Fruit fly (Drosophila melanogaster): ENCODE data around the gene CG12170.

Gene CG12170

dm6 chr3R:5587863-5588519, 49.0 kb upstream of the CG12170 start, which contains the start of gene CG2926:
Gene CG2926 (minus strand): TSS chr3R:5588380.
- no peak for TF ChIP-seq CG15011 (GFP tag; optimal IDR thresholded peaks at IDR 0.05)
- no peak for TF ChIP-seq ac (GFP tag; optimal IDR thresholded peaks at IDR 0.05)
- peak; percentile 84 for TF ChIP-seq hb (GFP tag; IDR thresholded peaks at IDR 0.05; ENCODE audit: partially characterized antibody)
- peak; percentile 74; the same call in 2 of the 3 replicates for TF ChIP-seq Doc3 (GFP tag; IDR thresholded peaks at IDR 0.05; ENCODE audit: partially characterized antibody)
- no peak for TF ChIP-seq hth (optimal IDR thresholded peaks at IDR 0.05)
- TF ChIP-seq NFAT (GFP tag; IDR thresholded peaks at IDR 0.05), result peak; percentile 56
- 0 out of 2 replicates have a peak, but pooled peaks have one; percentile 5 for TF ChIP-seq wdn (GFP tag; IDR thresholded peaks at IDR 0.05)
- TF ChIP-seq bcd (GFP tag; optimal IDR thresholded peaks at IDR 0.05), result no peak
- TF ChIP-seq CG11456 (GFP tag; IDR thresholded peaks at IDR 0.05), result peak; percentile 58; the same call in 2 of the 3 replicates
- TF ChIP-seq mld (GFP tag; IDR thresholded peaks at IDR 0.05; ENCODE audit: partially characterized antibody), result peak; percentile 91
- TF ChIP-seq CG10366 (GFP tag; IDR thresholded peaks at IDR 0.05), result no peak
- TF ChIP-seq CG3995 (GFP tag; optimal IDR thresholded peaks at IDR 0.05), result peak; percentile 65
- no peak for TF ChIP-seq CG14965 (GFP tag; optimal IDR thresholded peaks at IDR 0.05; ENCODE audit: borderline replicate concordance)
- no peak for TF ChIP-seq Hr3 (GFP tag; optimal IDR thresholded peaks at IDR 0.05)
- TF ChIP-seq lbe (GFP tag; optimal IDR thresholded peaks at IDR 0.05), result no peak
- no peak for TF ChIP-seq MTF-1 (GFP tag; optimal IDR thresholded peaks at IDR 0.05; ENCODE audit: borderline replicate concordance)
- no peak for TF ChIP-seq Atf3 (GFP tag; optimal IDR thresholded peaks at IDR 0.05)
- TF ChIP-seq CG17186 (GFP tag; optimal IDR thresholded peaks at IDR 0.05), result peak; percentile 76
- TF ChIP-seq CG6654 (GFP tag; optimal IDR thresholded peaks at IDR 0.05), result no peak
- no peak for TF ChIP-seq Chrac-16 (GFP tag; optimal IDR thresholded peaks at IDR 0.05)
- TF ChIP-seq zen2 (GFP tag; IDR thresholded peaks at IDR 0.05; ENCODE audit: partially characterized antibody), result peak; percentile 79
- no peak for TF ChIP-seq ara (GFP tag; IDR thresholded peaks at IDR 0.05)
- no peak for TF ChIP-seq CG11695 (GFP tag; IDR thresholded peaks at IDR 0.05)
- no peak for TF ChIP-seq CG16779 (GFP tag; IDR thresholded peaks at IDR 0.05)
- TF ChIP-seq CG8281 (tag; optimal IDR thresholded peaks at IDR 0.05), result no peak
- TF ChIP-seq klu (GFP tag; IDR thresholded peaks at IDR 0.05), result no peak
- TF ChIP-seq CG1529 (GFP tag; optimal IDR thresholded peaks at IDR 0.05), result no peak
- TF ChIP-seq HLH4C (GFP tag; IDR thresholded peaks at IDR 0.05; ENCODE audit: partially characterized antibody), result peak; percentile 84
- no peak for TF ChIP-seq CG3407 (GFP tag; optimal IDR thresholded peaks at IDR 0.05)
- TF ChIP-seq D19A (tag; optimal IDR thresholded peaks at IDR 0.05), result peak; percentile 100
- TF ChIP-seq CG3065 (GFP tag; optimal IDR thresholded peaks at IDR 0.05), result no peak
- no peak for TF ChIP-seq Fer1 (GFP tag; optimal IDR thresholded peaks at IDR 0.05)
- no peak for TF ChIP-seq CG7556 (GFP tag; optimal IDR thresholded peaks at IDR 0.05)
- TF ChIP-seq CG31224 (GFP tag; IDR thresholded peaks at IDR 0.05), result no peak
- peak; percentile 37; the same call in 1 of the 2 replicates for TF ChIP-seq al (GFP tag; IDR thresholded peaks at IDR 0.05)
- TF ChIP-seq CG2875 (GFP tag; optimal IDR thresholded peaks at IDR 0.05), result no peak
- TF ChIP-seq CG8944 (GFP tag; optimal IDR thresholded peaks at IDR 0.05), result peak; percentile 9
- no peak for TF ChIP-seq Hr51 (GFP tag; optimal IDR thresholded peaks at IDR 0.05)
- peak; percentile 26 for TF ChIP-seq trem (tag; optimal IDR thresholded peaks at IDR 0.05)
- no peak for TF ChIP-seq CG12236 (GFP tag; optimal IDR thresholded peaks at IDR 0.05)
- TF ChIP-seq CG11723 (GFP tag; optimal IDR thresholded peaks at IDR 0.05), result no peak
- TF ChIP-seq CG4820 (GFP tag; optimal IDR thresholded peaks at IDR 0.05), result no peak
- TF ChIP-seq lmd (GFP tag; IDR thresholded peaks at IDR 0.05), result no peak; the same call in 1 of the 2 replicates
- TF ChIP-seq exex (tag; optimal IDR thresholded peaks at IDR 0.05), result no peak
- no peak for TF ChIP-seq gce (GFP tag; IDR thresholded peaks at IDR 0.05)
- no peak for TF ChIP-seq CG2712 (tag; optimal IDR thresholded peaks at IDR 0.05)
- TF ChIP-seq Ptx1 (GFP tag; IDR thresholded peaks at IDR 0.05), result peak; percentile 51
- no peak for TF ChIP-seq sima (GFP tag; optimal IDR thresholded peaks at IDR 0.05)
- TF ChIP-seq CG9932 (GFP tag; IDR thresholded peaks at IDR 0.05), result peak; percentile 79
- TF ChIP-seq Blimp-1 (GFP tag; optimal IDR thresholded peaks at IDR 0.05), result no peak
